Fruit fly (Drosophila melanogaster) ovary, adult (tissue): ENCODE data around the gene CG34258.
A peak's percentile ranks its signal among the peaks of the same experiment; 100 is the strongest.

Experiments used
- CG17801 ChIP-seq: fragments of 200-800 bp; optimal IDR thresholded peaks from 2 replicates; lab custom pipeline; 2019; ENCODE audit warnings: missing biosample characterization, mild to moderate bottlenecking, missing genetic modification characterization, moderate library complexity; ENCODE audit not compliant: partially characterized antibody

CG34258 gene

dm6 chr3L:19922833-19923745, 28.7 kb downstream of the CG34258 start, which contains the start of gene Pfdn6:
Gene Pfdn6 (plus strand): TSS chr3L:19923671.
- TF ChIP-seq CG17801 (GFP tag; lab: Kevin White, UChicago): peak; percentile 82

DNA sequence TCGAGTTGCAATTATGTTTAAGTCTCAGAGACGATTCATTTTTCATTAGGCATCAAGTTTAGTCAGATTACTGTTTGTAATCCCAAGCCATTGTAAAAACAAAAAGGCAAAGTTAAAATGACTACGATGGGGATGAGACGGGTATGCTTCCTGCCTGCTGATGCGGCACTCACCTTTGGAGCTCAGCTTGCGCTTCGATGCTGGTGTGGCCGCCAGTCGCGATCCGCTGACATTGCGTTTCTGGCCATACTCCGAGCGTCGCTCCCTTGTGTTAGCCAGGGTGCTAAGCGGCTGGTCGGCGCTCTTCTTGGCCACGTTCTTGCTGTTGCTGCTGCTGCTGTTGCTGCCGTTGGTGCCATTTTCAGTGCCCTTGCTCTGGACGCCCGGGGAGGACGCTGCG, 31.8 kb downstream of the CG34258 start:
- TF ChIP-seq CG17801 (GFP tag; lab: Kevin White, UChicago): no peak

DNA sequence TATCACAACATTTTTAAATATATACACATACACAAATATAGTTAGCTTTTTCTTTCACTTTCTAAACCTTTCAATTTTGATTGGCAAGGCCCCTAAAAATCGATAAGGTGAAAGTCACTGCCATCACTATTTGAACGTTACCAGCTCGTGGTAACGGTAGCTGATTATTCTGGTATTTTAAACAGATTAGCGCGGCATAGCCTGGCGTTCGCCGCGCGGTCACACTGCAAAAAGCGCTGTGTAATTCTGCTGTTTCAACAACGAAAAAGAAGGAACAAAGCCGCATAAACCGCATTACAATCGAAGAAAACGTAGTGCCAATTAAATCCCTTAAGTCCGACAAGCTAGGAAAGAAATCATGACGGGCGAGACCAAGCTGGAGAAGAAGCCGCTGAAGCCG, 36.9 kb downstream of the CG34258 start, which contains the start of gene Rpn1:
TSS of gene Rpn1 (plus strand) at position 219 of the 400 bp plus-strand sequence.
- TF ChIP-seq CG17801 (GFP tag; lab: Kevin White, UChicago): peak; percentile 47

dm6 chr3L:19913328-19913936, 38.3 kb downstream of the CG34258 start, which contains the start of gene Mtr3:
Gene Mtr3 (minus strand): TSS chr3L:19913715.
- no peak for TF ChIP-seq CG17801 (GFP tag; lab: Kevin White, UChicago)

- TF ChIP-seq CG17801 (GFP tag; lab: Kevin White, UChicago): peak; percentile 46
Observed at dm6 chr3L:19910054-19910414, 41.7 kb downstream of the CG34258 start, which contains the start of the genes Mi-2 and Prp3. Gene Mi-2 (minus strand): TSS chr3L:19910215. Gene Prp3 (plus strand): TSS chr3L:19910300.

DNA sequence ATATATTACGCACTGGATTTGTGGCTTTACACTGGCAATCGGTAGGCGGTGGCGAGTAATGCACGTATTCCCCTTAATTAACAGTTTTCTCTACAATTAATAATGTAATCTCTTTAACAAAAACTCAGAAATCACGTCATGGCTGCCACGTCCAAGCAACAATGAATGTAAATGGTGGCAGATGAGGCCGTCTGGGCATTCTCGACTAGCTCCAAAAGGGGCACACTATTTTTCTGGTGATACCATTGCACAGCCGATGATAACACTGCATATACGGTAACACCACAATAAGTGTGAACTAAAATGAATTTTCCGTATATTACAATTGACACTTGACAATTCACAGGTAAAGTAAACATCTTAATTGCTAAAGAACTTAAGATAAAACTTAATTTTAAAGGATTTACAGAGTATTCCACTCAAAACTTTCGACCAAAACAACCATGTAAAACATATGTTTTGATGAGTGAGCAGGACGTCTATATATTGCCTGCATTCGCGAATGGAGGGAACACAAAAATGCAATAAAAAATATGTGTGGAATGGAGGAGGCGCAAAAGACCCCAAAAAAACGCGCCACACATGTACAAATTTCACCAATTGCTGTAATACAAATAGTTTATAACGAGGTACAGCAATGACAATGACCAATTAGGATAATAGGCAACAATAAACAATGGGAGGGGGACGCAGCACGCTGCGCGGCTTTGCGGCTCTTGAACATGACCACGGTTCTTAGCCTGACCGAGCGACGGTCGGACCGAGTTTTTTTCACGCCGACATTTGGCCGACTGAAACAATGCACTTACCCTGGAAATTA, 42.3 kb downstream of the CG34258 start:
- no peak for TF ChIP-seq CG17801 (GFP tag; lab: Kevin White, UChicago)

DNA sequence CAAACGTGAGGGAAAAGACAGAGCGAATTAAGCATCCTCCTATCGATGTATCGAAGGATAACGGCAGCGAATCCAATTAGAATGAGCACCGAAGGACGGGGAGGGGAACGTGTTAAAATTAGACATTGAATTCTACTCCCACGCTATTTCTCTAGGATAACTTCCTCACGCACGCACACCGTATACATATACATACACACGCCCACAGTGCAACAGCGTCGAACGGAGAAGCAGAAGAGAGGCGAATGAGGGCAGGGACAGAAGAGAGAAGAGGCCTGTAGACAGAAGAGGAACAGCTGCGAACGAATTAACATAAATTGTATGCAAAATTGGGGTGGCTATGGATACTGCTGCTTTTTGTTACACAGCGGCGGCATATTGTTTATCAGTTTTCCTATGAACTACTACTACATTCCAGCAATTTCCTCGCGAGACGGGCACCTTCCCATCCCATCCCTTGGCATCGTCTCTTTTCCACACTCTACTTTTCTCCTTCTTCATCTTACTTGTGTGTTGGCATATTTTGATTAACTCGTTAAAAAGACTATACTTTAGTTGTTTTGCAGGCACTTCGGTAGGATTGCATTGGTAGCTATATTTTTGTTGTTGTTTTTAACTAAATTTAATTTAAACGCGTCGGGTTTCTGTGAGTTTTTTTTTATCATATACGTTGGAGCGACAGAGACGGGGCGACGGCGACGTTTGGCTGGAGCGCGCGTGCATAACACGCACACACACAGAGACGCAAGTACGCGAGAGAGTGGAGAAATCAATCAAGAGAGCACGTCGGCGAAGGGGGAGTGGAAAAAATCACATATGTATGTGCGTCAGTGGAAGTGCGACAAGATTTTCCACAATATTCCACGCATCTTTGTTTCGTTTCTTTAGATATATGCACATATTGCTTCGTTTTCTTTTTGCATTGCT, 43.3 kb downstream of the CG34258 start:
- TF ChIP-seq CG17801 (GFP tag; lab: Kevin White, UChicago): no peak

DNA sequence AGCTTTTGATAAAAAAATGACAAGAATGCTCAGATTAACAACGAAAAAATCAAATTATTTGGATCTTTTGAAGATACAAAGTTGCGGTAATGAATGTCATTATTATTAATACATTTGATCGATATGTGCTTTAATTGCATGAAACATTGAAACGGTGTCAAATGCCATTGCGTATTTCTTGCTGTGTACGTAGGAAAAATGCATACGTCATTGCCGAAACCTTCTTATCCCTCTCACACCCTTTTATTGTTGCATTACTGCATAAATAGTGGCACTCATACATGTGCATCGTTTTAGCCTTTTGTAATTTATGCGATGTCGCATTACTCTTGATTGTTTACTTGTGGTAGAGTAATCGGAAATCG, 44.1 kb downstream of the CG34258 start:
- TF ChIP-seq CG17801 (GFP tag; lab: Kevin White, UChicago): no peak

DNA sequence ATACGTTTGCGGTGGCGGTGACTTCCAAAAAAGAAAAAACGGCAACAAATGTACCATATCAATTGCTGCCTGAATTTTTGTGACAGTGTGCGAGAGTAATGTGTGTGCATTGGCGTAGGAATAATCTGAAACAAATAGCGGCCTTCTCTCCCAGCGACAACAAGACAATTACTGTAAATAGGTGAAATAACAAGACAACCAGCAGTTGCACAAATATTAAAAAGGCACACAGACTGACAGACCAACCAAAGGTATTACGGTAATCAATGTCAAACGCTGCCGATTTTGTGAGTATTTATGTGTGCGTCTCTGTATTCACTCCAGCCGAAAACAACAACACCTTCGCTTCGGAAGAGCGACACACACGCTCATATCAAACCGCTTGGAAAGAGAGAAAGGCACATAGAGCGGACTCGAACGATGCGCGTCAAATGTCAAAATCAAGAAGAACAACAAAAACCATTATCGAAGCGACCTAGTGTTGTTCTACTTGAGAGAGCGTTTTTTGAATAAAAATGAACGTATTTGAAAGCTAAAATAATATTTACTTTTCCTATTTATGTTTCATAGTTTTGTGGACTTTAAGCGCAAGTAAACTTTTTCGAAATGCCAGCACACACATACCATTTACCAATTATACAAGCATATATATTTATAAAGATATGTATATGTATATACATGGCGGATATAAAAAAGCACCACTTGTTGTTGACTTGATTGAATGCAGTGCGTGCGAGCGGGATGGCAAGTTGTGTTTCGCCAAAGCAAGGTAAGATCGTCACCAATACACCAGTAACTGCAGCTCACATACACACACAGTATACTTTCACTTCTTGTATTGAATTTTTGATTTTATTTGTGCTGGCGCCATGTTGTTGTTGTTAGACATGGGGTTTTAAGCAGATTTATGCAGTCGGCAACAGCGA, 44.7 kb downstream of the CG34258 start:
- TF ChIP-seq CG17801 (GFP tag; lab: Kevin White, UChicago): no peak

DNA sequence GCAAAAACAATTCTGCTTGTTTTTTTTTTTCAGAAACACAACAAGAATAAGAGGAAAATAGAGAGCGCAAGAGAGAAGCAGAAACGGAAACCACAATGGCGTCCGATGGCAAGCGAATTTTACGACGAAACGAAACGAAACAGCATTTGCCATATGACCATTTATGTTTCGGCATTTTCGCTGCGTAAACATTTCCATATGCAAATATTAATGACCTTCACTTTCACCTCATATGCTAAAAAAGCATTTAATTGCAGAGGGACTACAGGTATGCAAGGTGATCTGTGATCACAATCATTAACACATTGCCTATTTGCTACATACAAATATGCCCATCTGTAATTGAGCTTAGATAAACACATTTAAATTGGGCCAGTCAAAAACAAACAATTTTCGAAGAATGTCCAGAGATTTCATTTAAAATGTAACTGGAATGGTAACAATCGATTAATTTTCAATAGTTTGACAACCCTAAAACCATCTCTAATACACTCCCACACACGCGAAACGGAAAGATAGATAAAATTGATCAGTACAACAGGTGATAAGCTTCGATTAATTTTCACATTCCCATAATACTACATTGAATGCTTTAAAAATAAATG, 45.5 kb downstream of the CG34258 start:
- peak; percentile 59 for TF ChIP-seq CG17801 (GFP tag; lab: Kevin White, UChicago)

- no peak for TF ChIP-seq CG17801 (GFP tag; lab: Kevin White, UChicago)
Observed at dm6 chr3L:19905427-19905826, 46.3 kb downstream of the CG34258 start.

DNA sequence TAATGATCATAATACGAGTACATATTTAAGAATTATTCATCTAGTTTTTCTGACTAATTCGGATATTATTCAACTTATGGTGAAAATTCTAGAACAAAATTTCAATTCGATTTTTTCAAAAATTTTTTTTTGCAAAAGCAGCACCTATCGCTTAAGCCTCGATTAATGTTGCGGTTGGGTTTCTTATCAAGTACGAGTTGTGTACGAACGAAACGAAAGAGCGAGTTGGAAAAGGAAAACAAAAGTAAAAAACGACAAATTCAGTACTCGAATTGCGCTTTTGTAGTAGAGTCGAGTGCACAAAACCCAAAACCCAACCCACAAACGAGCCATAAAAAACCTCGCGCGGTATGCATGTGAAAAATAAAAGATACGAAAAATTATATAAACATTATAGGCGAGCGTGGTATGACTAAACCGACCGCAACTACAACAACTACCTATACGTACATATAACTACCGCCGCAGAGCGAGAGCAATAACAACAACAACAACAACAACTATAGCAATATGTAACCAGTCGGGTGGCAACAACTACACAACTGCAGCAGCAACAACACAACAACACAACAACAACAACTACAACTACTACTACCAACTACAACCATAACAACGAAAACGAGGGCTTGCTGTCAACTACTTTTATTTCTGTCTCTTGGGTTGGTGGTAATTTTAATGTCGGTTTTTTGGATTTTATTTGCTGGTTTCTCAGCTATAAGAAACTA, 47.2 kb downstream of the CG34258 start:
- peak; percentile 25 for TF ChIP-seq CG17801 (GFP tag; lab: Kevin White, UChicago)
